Worm (Caenorhabditis elegans) whole organism, L1 larva: ENCODE measurements around the gene nspb-3.
A peak's percentile ranks its signal among the peaks of the same experiment; 100 is the strongest.

Experiments used
- C16A3.4 ChIP-seq: fragments of 150-350 bp; optimal IDR thresholded peaks from 2 replicates; lab custom pipeline; 2014; ENCODE audit warnings: missing biosample characterization, missing genetic modification characterization
- C34B4.2 ChIP-seq: sonication (generic microtip); optimal IDR thresholded peaks from 2 replicates; lab custom pipeline; 2017; ENCODE audit warnings: mild to moderate bottlenecking, missing genetic modification characterization, missing compliant biosample characterization
- F16B12.6 ChIP-seq: fragments of 150-350 bp; optimal IDR thresholded peaks from 2 replicates; lab custom pipeline; 2014; ENCODE audit warnings: missing biosample characterization, missing genetic modification characterization
- Y116A8C.19 ChIP-seq: sonication (generic microtip); optimal IDR thresholded peaks from 2 replicates; lab custom pipeline; 2016; ENCODE audit warnings: missing compliant biosample characterization, missing genetic modification characterization, borderline replicate concordance
- aha-1 ChIP-seq: fragments of 150-350 bp; optimal IDR thresholded peaks from 2 replicates; lab custom pipeline; 2014; ENCODE audit warnings: missing biosample characterization, missing genetic modification characterization
- aly-2 ChIP-seq: fragments of 150-350 bp; optimal IDR thresholded peaks from 2 replicates; lab custom pipeline; 2014; ENCODE audit warnings: missing biosample characterization, missing genetic modification characterization
- ama-1 ChIP-seq: fragments of 150-350 bp; optimal IDR thresholded peaks from 2 replicates; lab custom pipeline; 2014
- blmp-1 ChIP-seq: fragments of 150-350 bp; optimal IDR thresholded peaks from 2 replicates; lab custom pipeline; 2014; ENCODE audit warnings: missing biosample characterization, missing genetic modification characterization
- ceh-63 ChIP-seq: fragments of 200-800 bp; sonication (Bioruptor generic); optimal IDR thresholded peaks from 2 replicates; lab custom pipeline; 2018; ENCODE audit warnings: mild to moderate bottlenecking, missing genetic modification characterization, missing compliant biosample characterization
- ceh-90 ChIP-seq: sonication (generic microtip); optimal IDR thresholded peaks from 2 replicates; lab custom pipeline; 2016; ENCODE audit warnings: missing genetic modification characterization, missing compliant biosample characterization
- dpl-1 ChIP-seq, 3 experiments: fragments of 150-350 bp in 2 of 3; sonication (generic microtip) in 1 of 3; optimal IDR thresholded peaks; 2 replicates each; lab custom pipeline; 2014 to 2017; ENCODE audit warnings: missing biosample characterization in 3 of 3, missing genetic modification characterization in 3 of 3, missing genetic modification reagents in 3 of 3
- efl-1 ChIP-seq, 4 experiments: fragments of 150-350 bp; optimal IDR thresholded peaks in 3 of 4; peaks in 1 of 4; 1 replicate in 1 of 4; 2 replicates in 3 of 4; lab custom pipeline; 2014; ENCODE audit warnings: missing biosample characterization in 2 of 4, missing genetic modification characterization in 2 of 4, missing genetic modification reagents in 2 of 4
- ets-5 ChIP-seq: fragments of 200-800 bp; sonication (Bioruptor generic); IDR thresholded peaks from 2 replicates; pipeline ENCODE4 v1.3.6; 2022; ENCODE audit warnings: missing genetic modification characterization, missing compliant biosample characterization
- fkh-10 ChIP-seq: sonication (generic microtip); optimal IDR thresholded peaks from 2 replicates; lab custom pipeline; 2017; ENCODE audit warnings: missing biosample characterization, missing genetic modification reagents, missing genetic modification characterization
- fkh-4 ChIP-seq: sonication (generic microtip); optimal IDR thresholded peaks from 2 replicates; lab custom pipeline; 2016; ENCODE audit warnings: missing compliant biosample characterization, missing genetic modification characterization, borderline replicate concordance
- fkh-8 ChIP-seq: sonication (generic microtip); optimal IDR thresholded peaks from 2 replicates; lab custom pipeline; 2016; ENCODE audit warnings: mild to moderate bottlenecking, missing genetic modification characterization, missing compliant biosample characterization
- hpl-2 ChIP-seq: fragments of 150-350 bp; optimal IDR thresholded peaks from 2 replicates; lab custom pipeline; 2014; ENCODE audit warnings: missing biosample characterization, missing genetic modification reagents, missing genetic modification characterization
- isw-1 ChIP-seq: fragments of 200-800 bp; sonication (Bioruptor generic); IDR thresholded peaks from 2 replicates; pipeline ENCODE4 v1.3.6; 2022; ENCODE audit warnings: missing genetic modification characterization, missing compliant biosample characterization
- lin-14 ChIP-seq: fragments of 200-800 bp; sonication (Bioruptor generic); optimal IDR thresholded peaks from 2 replicates; lab custom pipeline; 2018; ENCODE audit warnings: mild to moderate bottlenecking, missing genetic modification characterization, moderate library complexity, missing compliant biosample characterization
- lin-15B ChIP-seq: fragments of 150-350 bp; sonication (generic microtip); optimal IDR thresholded peaks from 3 replicates; lab custom pipeline; 2014; ENCODE audit warnings: missing biosample characterization, missing genetic modification characterization
- lin-39 ChIP-seq: fragments of 150-350 bp; optimal IDR thresholded peaks from 2 replicates; lab custom pipeline; 2014; ENCODE audit warnings: missing biosample characterization, missing genetic modification reagents, missing genetic modification characterization
- lsy-2 ChIP-seq, 2 experiments: fragments of 150-350 bp; optimal IDR thresholded peaks; 2 replicates each; lab custom pipeline; 2014; ENCODE audit warnings: missing biosample characterization in 2 of 2, missing genetic modification characterization in 2 of 2
- mab-9 ChIP-seq: fragments of 200-800 bp; sonication (Bioruptor generic); IDR thresholded peaks from 2 replicates; pipeline ENCODE4 v1.3.6; 2022; ENCODE audit warnings: missing genetic modification reagents, missing genetic modification characterization, missing compliant biosample characterization
- mdl-1 ChIP-seq, 2 experiments: fragments of 150-350 bp; optimal IDR thresholded peaks; 2 replicates each; lab custom pipeline; 2014 to 2017; ENCODE audit warnings: missing biosample characterization in 2 of 2, missing genetic modification characterization in 2 of 2, inconsistent platforms in 1 of 2
- mef-2 ChIP-seq: fragments of 150-350 bp; optimal IDR thresholded peaks from 2 replicates; lab custom pipeline; 2014; ENCODE audit warnings: missing biosample characterization, missing genetic modification characterization
- nhr-19 ChIP-seq: fragments of 200-800 bp; sonication (Bioruptor generic); conservative IDR thresholded peaks from 2 replicates; pipeline ENCODE4 v1.3.6; 2022; ENCODE audit warnings: missing genetic modification characterization, missing compliant biosample characterization
- nhr-20 ChIP-seq: sonication (generic microtip); optimal IDR thresholded peaks from 2 replicates; lab custom pipeline; 2016; ENCODE audit warnings: mild to moderate bottlenecking, missing genetic modification characterization, missing compliant biosample characterization
- nhr-237 ChIP-seq: fragments of 150-350 bp; optimal IDR thresholded peaks from 2 replicates; lab custom pipeline; 2014; ENCODE audit warnings: missing biosample characterization, missing genetic modification characterization
- nhr-28 ChIP-seq: fragments of 150-350 bp; optimal IDR thresholded peaks from 2 replicates; lab custom pipeline; 2014; ENCODE audit warnings: missing biosample characterization, missing genetic modification characterization
- nhr-47 ChIP-seq: sonication (generic microtip); optimal IDR thresholded peaks from 2 replicates; lab custom pipeline; 2016; ENCODE audit warnings: mild to moderate bottlenecking, missing genetic modification characterization, moderate library complexity, missing compliant biosample characterization
- nhr-71 ChIP-seq: sonication (generic microtip); optimal IDR thresholded peaks from 2 replicates; lab custom pipeline; 2016; ENCODE audit warnings: mild to moderate bottlenecking, missing genetic modification characterization, moderate library complexity, missing compliant biosample characterization
- nhr-77 ChIP-seq: fragments of 150-350 bp; optimal IDR thresholded peaks from 2 replicates; lab custom pipeline; 2014; ENCODE audit warnings: missing biosample characterization, missing genetic modification characterization
- nhr-84 ChIP-seq: sonication (generic microtip); optimal IDR thresholded peaks from 2 replicates; lab custom pipeline; 2017; ENCODE audit warnings: missing biosample characterization, missing genetic modification characterization
- nhr-85 ChIP-seq: sonication (generic microtip); peaks from one replicate; lab custom pipeline; 2016; ENCODE audit warnings: missing genetic modification characterization, inconsistent platforms, missing compliant biosample characterization
- pag-3 ChIP-seq: sonication (generic microtip); optimal IDR thresholded peaks from 2 replicates; lab custom pipeline; 2017; ENCODE audit warnings: missing genetic modification characterization, mild to moderate bottlenecking, missing compliant biosample characterization, antibody characterized with exemption, borderline replicate concordance; ENCODE audit not compliant: insufficient read depth
- pqm-1 ChIP-seq: sonication (generic microtip); optimal IDR thresholded peaks from 3 replicates; lab custom pipeline; 2017; ENCODE audit warnings: missing biosample characterization, missing genetic modification characterization
- snpc-4 ChIP-seq: fragments of 150-350 bp; optimal IDR thresholded peaks from 2 replicates; lab custom pipeline; 2014; ENCODE audit warnings: missing biosample characterization, missing genetic modification characterization
- snu-23 ChIP-seq: sonication (generic microtip); optimal IDR thresholded peaks from 2 replicates; lab custom pipeline; 2016; ENCODE audit warnings: missing genetic modification characterization, missing compliant biosample characterization
- sptf-1 ChIP-seq: fragments of 150-350 bp; optimal IDR thresholded peaks from 2 replicates; lab custom pipeline; 2014; ENCODE audit warnings: missing biosample characterization, missing genetic modification characterization
- tlp-1 ChIP-seq: fragments of 150-350 bp; optimal IDR thresholded peaks from 2 replicates; lab custom pipeline; 2014; ENCODE audit warnings: missing biosample characterization, missing genetic modification characterization
- unc-62 ChIP-seq: fragments of 150-350 bp; optimal IDR thresholded peaks from 2 replicates; lab custom pipeline; 2014; ENCODE audit warnings: missing biosample characterization, missing genetic modification reagents, missing genetic modification characterization
- unc-98 ChIP-seq: fragments of 200-800 bp; sonication (Bioruptor generic); IDR thresholded peaks from 2 replicates; pipeline ENCODE4 v1.3.6; 2022; ENCODE audit warnings: missing genetic modification characterization, missing compliant biosample characterization
- vab-15 ChIP-seq: sonication (generic microtip); optimal IDR thresholded peaks from 2 replicates; lab custom pipeline; 2017; ENCODE audit warnings: missing genotype, mild to moderate bottlenecking, missing genetic modification characterization, missing compliant biosample characterization
- zag-1 ChIP-seq: fragments of 150-350 bp; optimal IDR thresholded peaks from 2 replicates; lab custom pipeline; 2014; ENCODE audit warnings: missing biosample characterization, missing genetic modification characterization

nspb-3 gene

ce11 chrIV:6572238-6572637 lies 22.5 kb downstream of the nspb-3 start, which contains the start of gene bicd-1:
Gene bicd-1 (minus strand): TSS chrIV:6572338.
- no peak for TF ChIP-seq pag-3 (tag; lab: Kevin White, UChicago)
- no peak for TF ChIP-seq tlp-1 (tag; lab: Kevin White, UChicago)
- TF ChIP-seq mdl-1 (tag; optimal IDR thresholded peaks at IDR 0.05; lab: Kevin White, UChicago), result no peak
- TF ChIP-seq ceh-90, result no peak
- TF ChIP-seq ets-5 (GFP tag; lab: Robert Waterston, UW), result no peak
- no peak for TF ChIP-seq aly-2 (tag; lab: Kevin White, UChicago)
- no peak for TF ChIP-seq lsy-2 (tag; optimal IDR thresholded peaks at IDR 0.05; lab: Kevin White, UChicago)
- TF ChIP-seq aha-1 (tag; lab: Kevin White, UChicago), result no peak
- TF ChIP-seq nhr-71 (tag; lab: Kevin White, UChicago), result no peak
- TF ChIP-seq nhr-28 (tag; lab: Kevin White, UChicago), result no peak
- TF ChIP-seq fkh-8 (tag; lab: Kevin White, UChicago), result no peak
- no peak for TF ChIP-seq mef-2 (tag; lab: Kevin White, UChicago)
- no peak for TF ChIP-seq mab-9 (GFP tag; lab: Robert Waterston, UW)
- TF ChIP-seq hpl-2 (GFP tag; lab: Kevin White, UChicago), result no peak
- TF ChIP-seq F16B12.6 (tag; lab: Kevin White, UChicago), result no peak
- no peak for TF ChIP-seq nhr-237 (tag; lab: Kevin White, UChicago)
- no peak for TF ChIP-seq nhr-85 (tag; lab: Kevin White, UChicago)

ce11 chrIV:6565605-6566004 lies 29.2 kb downstream of the nspb-3 start:
- TF ChIP-seq aly-2 (tag; lab: Kevin White, UChicago) (no peak), snpc-4 (tag; lab: Kevin White, UChicago) (peak; percentile 13)

- TF ChIP-seq nhr-20 (tag; lab: Kevin White, UChicago) (no peak), nhr-77 (no peak), nhr-28 (tag; lab: Kevin White, UChicago) (no peak), lin-15B (tag; lab: Kevin White, UChicago) (no peak), ceh-90 (no peak), vab-15 (tag; lab: Kevin White, UChicago) (no peak), aha-1 (tag; lab: Kevin White, UChicago) (no peak), nhr-84 (tag; lab: Kevin White, UChicago) (no peak), lin-14 (GFP tag; lab: Kevin White, UChicago) (no peak), unc-62 (GFP tag; lab: Kevin White, UChicago) (no peak), unc-98 (GFP tag; lab: Robert Waterston, UW) (no peak), sptf-1 (no peak), lin-39 (no peak)
- TF ChIP-seq, all 84 proteins: peak for 0
Measured at ce11 chrIV:6562039-6562438, 32.7 kb downstream of the nspb-3 start.

ce11 chrIV:6560434-6560833 lies 34.3 kb downstream of the nspb-3 start, which contains the start of gene best-9:
Gene best-9 (plus strand): TSS chrIV:6560734.
- no peak for TF ChIP-seq nhr-19 (GFP tag; lab: Robert Waterston, UW)
- TF ChIP-seq ama-1 (lab: Kevin White, UChicago), result no peak
- no peak for TF ChIP-seq nhr-84 (tag; lab: Kevin White, UChicago)
- no peak for TF ChIP-seq pqm-1
- no peak for TF ChIP-seq ceh-63 (GFP tag; lab: Kevin White, UChicago)
- no peak for TF ChIP-seq C16A3.4 (tag; lab: Kevin White, UChicago)
- no peak for TF ChIP-seq blmp-1 (tag; lab: Kevin White, UChicago)

- TF ChIP-seq Y116A8C.19 (tag; lab: Kevin White, UChicago) (no peak), nhr-77 (peak; percentile 62), snu-23 (peak; percentile 85), pag-3 (tag; lab: Kevin White, UChicago) (no peak), nhr-47 (tag; lab: Kevin White, UChicago) (peak; percentile 75), fkh-4 (tag; lab: Kevin White, UChicago) (no peak), lin-39 (no peak), C34B4.2 (tag; lab: Kevin White, UChicago) (no peak), nhr-84 (tag; lab: Kevin White, UChicago) (no peak), isw-1 (peak; percentile 30), efl-1 (optimal IDR thresholded peaks at IDR 0.05; lab: Kevin White, UChicago) (peak; percentile 60 to 72), efl-1 (GFP tag; optimal IDR thresholded peaks at IDR 0.05 in 1 of 2; lab: Kevin White, UChicago) (peak; percentile 56 to 95), dpl-1 (GFP tag; optimal IDR thresholded peaks at IDR 0.05; lab: Kevin White, UChicago) (peak; percentile 46 to 59 (median 48)), fkh-10 (GFP tag; lab: Kevin White, UChicago) (peak; percentile 43), zag-1 (tag; lab: Kevin White, UChicago) (no peak)
Measured at ce11 chrIV:6556624-6557368, 38.0 kb downstream of the nspb-3 start, which contains the start of gene try-3. Gene try-3 (plus strand): TSS chrIV:6557155.
